Worm (Caenorhabditis elegans) whole organism, late embryonic: ENCODE measurements around the gene F46F3.3.

Experiments
- lim-6 ChIP-seq: sonication (generic microtip); optimal IDR thresholded peaks from 2 replicates; lab custom pipeline; 2016; ENCODE audit warnings: missing genetic modification characterization, missing compliant biosample characterization
- nfya-1 ChIP-seq: sonication (generic microtip); optimal IDR thresholded peaks from 2 replicates; lab custom pipeline; 2017; ENCODE audit warnings: missing genetic modification characterization, mild to moderate bottlenecking, missing compliant biosample characterization, antibody characterized with exemption, moderate library complexity

ce11 chrV:11637191-11637590 lies 30.1 kb upstream of the F46F3.3 start, which contains the start of gene sipa-1:
- TF ChIP-seq nfya-1 (tag; lab: Kevin White, UChicago): no peak
- no peak for TF ChIP-seq lim-6
